Worm (Caenorhabditis elegans) whole organism, early embryonic: ENCODE measurements around the gene C16D9.4.

ENCODE experiments used
- B0310.2 ChIP-seq: sonication (generic microtip); optimal IDR thresholded peaks from 2 replicates; lab custom pipeline; 2016; ENCODE audit warnings: mild to moderate bottlenecking, missing genetic modification characterization, missing compliant biosample characterization
- F13C5.2 ChIP-seq: sonication (generic microtip); optimal IDR thresholded peaks from 2 replicates; lab custom pipeline; 2017; ENCODE audit warnings: mild to moderate bottlenecking, missing genetic modification characterization, inconsistent platforms, missing compliant biosample characterization
- aly-1 ChIP-seq: sonication (generic microtip); optimal IDR thresholded peaks from 2 replicates; lab custom pipeline; 2016; ENCODE audit warnings: missing genetic modification characterization, missing compliant biosample characterization
- ama-1 ChIP-seq: fragments of 150-350 bp; optimal IDR thresholded peaks from 2 replicates; lab custom pipeline; 2014
- flt-1 ChIP-seq: fragments of 200-800 bp; sonication (Bioruptor generic); IDR thresholded peaks from 2 replicates; pipeline ENCODE4 v1.3.6; 2022; ENCODE audit warnings: missing genetic modification characterization, missing compliant biosample characterization
- hmbx-1 ChIP-seq: sonication (generic microtip); optimal IDR thresholded peaks from 2 replicates; lab custom pipeline; 2016; ENCODE audit warnings: mild to moderate bottlenecking, missing genetic modification characterization, missing compliant biosample characterization
- hnd-1 ChIP-seq: sonication (generic microtip); optimal IDR thresholded peaks from 2 replicates; lab custom pipeline; 2016; ENCODE audit warnings: missing genetic modification characterization, missing compliant biosample characterization
- pes-1 ChIP-seq: fragments of 200-800 bp; sonication (Bioruptor generic); IDR thresholded peaks from 2 replicates; pipeline ENCODE4 v1.3.6; 2022; ENCODE audit warnings: missing genetic modification reagents, missing genetic modification characterization, missing compliant biosample characterization
- scrt-1 ChIP-seq: fragments of 200-800 bp; sonication (Bioruptor generic); IDR thresholded peaks from 2 replicates; pipeline ENCODE4 v1.3.6; 2022; ENCODE audit warnings: missing genetic modification characterization, missing compliant biosample characterization
- sea-1 ChIP-seq: fragments of 200-800 bp; sonication (Bioruptor generic); conservative IDR thresholded peaks from 2 replicates; pipeline ENCODE4 v1.3.6; 2022; ENCODE audit warnings: missing genetic modification characterization, missing compliant biosample characterization
- tbx-11 ChIP-seq: fragments of 200-800 bp; sonication (Bioruptor generic); IDR thresholded peaks from 2 replicates; pipeline ENCODE4 v1.3.6; 2022; ENCODE audit warnings: missing genetic modification characterization, missing compliant biosample characterization
- tbx-37 ChIP-seq: fragments of 200-800 bp; sonication (Bioruptor generic); conservative IDR thresholded peaks from 2 replicates; pipeline ENCODE4 v1.3.6; 2022; ENCODE audit warnings: missing genetic modification reagents, missing genetic modification characterization, missing compliant biosample characterization
- tra-4 ChIP-seq: sonication (generic microtip); optimal IDR thresholded peaks from 2 replicates; lab custom pipeline; 2017; ENCODE audit warnings: missing genetic modification characterization, missing compliant biosample characterization

DNA sequence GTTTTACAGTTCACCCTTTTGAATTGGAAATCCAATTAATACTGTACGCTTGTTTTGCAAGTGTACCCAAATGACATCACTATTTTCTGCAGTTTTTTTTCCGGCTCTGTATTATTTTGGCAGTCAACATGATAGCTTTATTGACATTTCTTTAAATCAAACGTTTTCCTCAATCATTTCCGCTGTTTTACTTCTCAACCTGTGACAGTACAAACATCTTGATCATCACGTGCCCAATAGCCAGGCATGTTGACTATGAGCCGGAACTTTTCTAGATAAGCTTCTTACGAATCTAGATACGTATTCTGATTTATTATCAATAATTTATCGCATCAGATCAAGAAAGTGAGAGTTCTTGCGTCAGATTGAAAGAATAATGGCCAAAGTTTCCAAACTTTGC lies 27.2 kb upstream of the C16D9.4 start:
- TF ChIP-seq tbx-37: no peak
- no peak for TF ChIP-seq F13C5.2 (tag; lab: Kevin White, UChicago)
- no peak for TF ChIP-seq tra-4
- no peak for TF ChIP-seq ama-1 (lab: Kevin White, UChicago)
- no peak for TF ChIP-seq tbx-11 (GFP tag; lab: Robert Waterston, UW)
- no peak for TF ChIP-seq flt-1 (GFP tag; lab: Robert Waterston, UW)
- TF ChIP-seq hnd-1 (tag; lab: Kevin White, UChicago): no peak
- no peak for TF ChIP-seq hmbx-1 (tag; lab: Kevin White, UChicago)
- TF ChIP-seq aly-1: no peak
- no peak for TF ChIP-seq scrt-1 (GFP tag; lab: Robert Waterston, UW)
- no peak for TF ChIP-seq pes-1 (GFP tag; lab: Robert Waterston, UW)
- TF ChIP-seq B0310.2: no peak
- no peak for TF ChIP-seq sea-1 (GFP tag; lab: Robert Waterston, UW)
